Fruit fly (Drosophila melanogaster): ENCODE data around the gene RFeSP.
A peak's percentile ranks its signal among the peaks of the same experiment; 100 is the strongest.

The RFeSP gene

dm6 chr2L:1629206-1629959 is 15.4 kb upstream of the RFeSP start (continued):
- peak; percentile 62 for TF ChIP-seq CG12391 (tag; optimal IDR thresholded peaks at IDR 0.05)
- peak; percentile 66 for TF ChIP-seq cwo (GFP tag; optimal IDR thresholded peaks at IDR 0.05)
- TF ChIP-seq Dll (GFP tag; IDR thresholded peaks at IDR 0.05; ENCODE audit: partially characterized antibody) = no peak
- TF ChIP-seq CG14667 (GFP tag; IDR thresholded peaks at IDR 0.05) = no peak
- TF ChIP-seq sens (GFP tag) = peak; percentile 65
- peak; percentile 14 for TF ChIP-seq Blimp-1 (GFP tag; optimal IDR thresholded peaks at IDR 0.05)
- peak; percentile 18 for TF ChIP-seq CrebB (tag; optimal IDR thresholded peaks at IDR 0.05)
- no peak for TF ChIP-seq CG6854 (GFP tag; optimal IDR thresholded peaks at IDR 0.05)
- TF ChIP-seq Antp (GFP tag; optimal IDR thresholded peaks at IDR 0.05) = no peak
- TF ChIP-seq Lpt (GFP tag; optimal IDR thresholded peaks at IDR 0.05) = no peak
- TF ChIP-seq toy (GFP tag; IDR thresholded peaks at IDR 0.05) = no peak
- TF ChIP-seq lola (GFP tag; optimal IDR thresholded peaks at IDR 0.05) = no peak
- TF ChIP-seq PHDP (tag; optimal IDR thresholded peaks at IDR 0.05) = peak; percentile 63
- peak; percentile 48; the same call in 1 of the 2 replicates for TF ChIP-seq CG32532 (GFP tag; IDR thresholded peaks at IDR 0.05)
- no peak for TF ChIP-seq CG4328 (GFP tag; optimal IDR thresholded peaks at IDR 0.05)
- no peak for TF ChIP-seq CG34224 (GFP tag; IDR thresholded peaks at IDR 0.05; ENCODE audit: partially characterized antibody)
- peak; percentile 0 for TF ChIP-seq Myb (GFP tag; optimal IDR thresholded peaks at IDR 0.05)
- no peak for TF ChIP-seq HLHmδ (GFP tag; optimal IDR thresholded peaks at IDR 0.05)
- no peak for TF ChIP-seq HLH3B (GFP tag; IDR thresholded peaks at IDR 0.05)
- no peak for TF ChIP-seq Optix (GFP tag; IDR thresholded peaks at IDR 0.05)
- peak; percentile 73 for TF ChIP-seq tgo (GFP tag; IDR thresholded peaks at IDR 0.05)
- peak; percentile 59 for TF ChIP-seq CG12659 (GFP tag; optimal IDR thresholded peaks at IDR 0.05)
- TF ChIP-seq vvl (GFP tag; IDR thresholded peaks at IDR 0.05) = peak; percentile 74
- no peak for TF ChIP-seq CG16813 (GFP tag; IDR thresholded peaks at IDR 0.05; ENCODE audit: partially characterized antibody)
- no peak for TF ChIP-seq hb (GFP tag; IDR thresholded peaks at IDR 0.05; ENCODE audit: partially characterized antibody)
- no peak for TF ChIP-seq Hr78 (GFP tag; optimal IDR thresholded peaks at IDR 0.05)
- no peak for TF ChIP-seq CG10462 (GFP tag; optimal IDR thresholded peaks at IDR 0.05)
- no peak for TF ChIP-seq fu2 (GFP tag; optimal IDR thresholded peaks at IDR 0.05)
- no peak for TF ChIP-seq schlank (tag; optimal IDR thresholded peaks at IDR 0.05)
- TF ChIP-seq Ssrp (tag; optimal IDR thresholded peaks at IDR 0.05) = peak; percentile 8
- no peak for TF ChIP-seq CG15601 (tag; optimal IDR thresholded peaks at IDR 0.05)
- peak; percentile 41; the same call in 1 of the 2 replicates for TF ChIP-seq NFAT (GFP tag; IDR thresholded peaks at IDR 0.05)
- no peak for TF ChIP-seq z (GFP tag; IDR thresholded peaks at IDR 0.05)
- TF ChIP-seq CG5180 (GFP tag; optimal IDR thresholded peaks at IDR 0.05) = no peak
- TF ChIP-seq CG18262 (tag; optimal IDR thresholded peaks at IDR 0.05) = peak; percentile 12
- TF ChIP-seq wdn (GFP tag; IDR thresholded peaks at IDR 0.05) = no peak
- 0 out of 3 replicates have a peak, but pooled peaks have one; percentile 16 for TF ChIP-seq CG14050 (GFP tag; IDR thresholded peaks at IDR 0.05)
- no peak for TF ChIP-seq ssp (GFP tag; IDR thresholded peaks at IDR 0.05)
- TF ChIP-seq CG31224 (GFP tag; IDR thresholded peaks at IDR 0.05) = peak; percentile 29; the same call in 1 of the 2 replicates
- peak; percentile 5 for TF ChIP-seq CG15011 (GFP tag; optimal IDR thresholded peaks at IDR 0.05)
- TF ChIP-seq CG10321 (GFP tag; IDR thresholded peaks at IDR 0.05) = no peak
- no peak for TF ChIP-seq YL-1 (GFP tag; optimal IDR thresholded peaks at IDR 0.05)
- peak; percentile 24 to 50 for TF ChIP-seq dpn (GFP tag; optimal IDR thresholded peaks at IDR 0.05)
- no peak for TF ChIP-seq CG6689 (GFP tag; IDR thresholded peaks at IDR 0.05)
- no peak for TF ChIP-seq CG8944 (GFP tag; optimal IDR thresholded peaks at IDR 0.05)
- no peak for TF ChIP-seq Mad (GFP tag; optimal IDR thresholded peaks at IDR 0.05)
- TF ChIP-seq CG6813 (GFP tag; optimal IDR thresholded peaks at IDR 0.05) = no peak
- peak; percentile 64 for TF ChIP-seq lilli (GFP tag; optimal IDR thresholded peaks at IDR 0.05)
- TF ChIP-seq pum (GFP tag; optimal IDR thresholded peaks at IDR 0.05) = no peak

Data from whole organism, embryonic.